Worm (Caenorhabditis elegans): Measurements from ENCODE around the gene K12H4.3.

Gene K12H4.3

DNA sequence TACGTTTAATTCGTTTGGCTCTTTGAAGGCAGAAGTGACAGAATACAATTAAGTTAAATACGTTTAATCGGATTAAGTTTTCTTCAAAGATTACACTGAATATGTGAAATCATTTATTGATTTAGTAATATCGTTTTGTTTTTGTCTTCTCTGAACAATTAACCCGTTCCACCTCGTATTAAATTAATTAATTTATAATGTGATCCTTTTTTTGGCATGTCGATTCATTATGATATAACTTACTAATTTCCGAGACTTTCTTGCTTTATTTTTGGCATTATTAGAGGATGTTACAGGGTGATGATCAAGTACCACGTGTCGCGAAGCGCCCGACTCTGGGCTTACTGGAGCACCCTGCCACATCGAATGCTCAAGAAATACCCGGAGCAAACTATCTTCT, 1.6 kb upstream of the K12H4.3 start, which contains the start of gene K12H4.5:
K12H4.5 (plus strand) TSS at position 301 of the 400 bp plus-strand sequence.
- no peak for TF ChIP-seq nhr-12 (tag; optimal IDR thresholded peaks at IDR 0.05)
- no peak for TF ChIP-seq fkh-4 (tag; optimal IDR thresholded peaks at IDR 0.05; ENCODE audit: borderline replicate concordance)
- no peak for TF ChIP-seq sptf-1 (tag; optimal IDR thresholded peaks at IDR 0.05)
- TF ChIP-seq unc-86 (tag; optimal IDR thresholded peaks at IDR 0.05) = no peak
- TF ChIP-seq nhr-11 (tag; optimal IDR thresholded peaks at IDR 0.05) = no peak
- no peak for TF ChIP-seq C16A3.4 (tag; optimal IDR thresholded peaks at IDR 0.05)
- no peak for TF ChIP-seq hpl-2 (GFP tag; optimal IDR thresholded peaks at IDR 0.05)
- no peak for TF ChIP-seq C34B4.2 (tag; optimal IDR thresholded peaks at IDR 0.05)
- no peak for TF ChIP-seq F16B12.6 (tag; optimal IDR thresholded peaks at IDR 0.05)
- TF ChIP-seq ces-1 (GFP tag; optimal IDR thresholded peaks at IDR 0.05) = no peak
- no peak for TF ChIP-seq lir-3 (tag; optimal IDR thresholded peaks at IDR 0.05; ENCODE audit: poor library complexity)
- no peak for TF ChIP-seq dsc-1 (tag; optimal IDR thresholded peaks at IDR 0.05)
- TF ChIP-seq unc-98 (GFP tag; IDR thresholded peaks at IDR 0.05) = no peak
- TF ChIP-seq lin-35 (GFP tag; optimal IDR thresholded peaks at IDR 0.05) = no peak
- TF ChIP-seq fos-1 (tag; optimal IDR thresholded peaks at IDR 0.05) = no peak
- TF ChIP-seq jun-1 (tag; optimal IDR thresholded peaks at IDR 0.05) = no peak
- TF ChIP-seq ceh-82 (tag; optimal IDR thresholded peaks at IDR 0.05) = no peak
- no peak for TF ChIP-seq efl-3 (GFP tag; optimal IDR thresholded peaks at IDR 0.05)
- no peak for TF ChIP-seq unc-30 (tag; optimal IDR thresholded peaks at IDR 0.05)

DNA sequence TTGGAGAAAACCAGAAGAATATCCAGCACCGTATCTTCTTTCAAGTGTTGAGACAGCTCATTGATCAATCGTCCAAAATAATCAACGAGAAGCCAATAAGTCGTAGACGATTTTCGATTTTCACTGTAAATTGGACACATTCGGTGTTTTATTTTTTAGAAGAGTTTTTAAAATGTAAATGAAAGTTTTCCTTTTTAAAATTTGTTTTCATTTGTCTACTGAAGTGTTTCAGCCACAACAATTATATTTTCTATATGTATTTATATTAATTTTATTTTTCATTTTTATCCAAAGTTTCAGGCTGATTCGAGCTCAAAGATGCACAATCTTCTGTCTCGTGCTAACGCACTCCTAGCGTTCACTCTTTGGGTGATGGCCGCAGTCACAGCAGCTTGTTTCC, 1.1 kb upstream of the K12H4.3 start, which contains the start of gene spcs-3:
spcs-3 (plus strand) TSS at position 301 of the 400 bp plus-strand sequence.
- TF ChIP-seq blmp-1 (tag; optimal IDR thresholded peaks at IDR 0.05) = no peak
- TF ChIP-seq lin-13 (GFP tag; optimal IDR thresholded peaks at IDR 0.05) = no peak
- no peak for TF ChIP-seq grh-1 (GFP tag; IDR thresholded peaks at IDR 0.05)
- no peak for TF ChIP-seq efl-3 (GFP tag; optimal IDR thresholded peaks at IDR 0.05)
- TF ChIP-seq lin-15B (tag; optimal IDR thresholded peaks at IDR 0.05) = no peak
- no peak for TF ChIP-seq nhr-85 (tag)
- no peak for TF ChIP-seq isw-1 (GFP tag; IDR thresholded peaks at IDR 0.05)
- TF ChIP-seq elt-2 (tag; optimal IDR thresholded peaks at IDR 0.05) = no peak
- TF ChIP-seq dsc-1 (tag; optimal IDR thresholded peaks at IDR 0.05) = no peak
- no peak for TF ChIP-seq nhr-90 (tag; optimal IDR thresholded peaks at IDR 0.05; ENCODE audit: poor library complexity)
- TF ChIP-seq F16B12.6 (tag; optimal IDR thresholded peaks at IDR 0.05) = no peak
- no peak for TF ChIP-seq elt-3 (tag; optimal IDR thresholded peaks at IDR 0.05)
- TF ChIP-seq mab-9 (GFP tag; IDR thresholded peaks at IDR 0.05) = no peak
- no peak for TF ChIP-seq nhr-47 (tag; optimal IDR thresholded peaks at IDR 0.05)
- no peak for TF ChIP-seq ztf-11 (tag; optimal IDR thresholded peaks at IDR 0.05)
- TF ChIP-seq egl-13 (tag; optimal IDR thresholded peaks at IDR 0.05) = no peak

DNA sequence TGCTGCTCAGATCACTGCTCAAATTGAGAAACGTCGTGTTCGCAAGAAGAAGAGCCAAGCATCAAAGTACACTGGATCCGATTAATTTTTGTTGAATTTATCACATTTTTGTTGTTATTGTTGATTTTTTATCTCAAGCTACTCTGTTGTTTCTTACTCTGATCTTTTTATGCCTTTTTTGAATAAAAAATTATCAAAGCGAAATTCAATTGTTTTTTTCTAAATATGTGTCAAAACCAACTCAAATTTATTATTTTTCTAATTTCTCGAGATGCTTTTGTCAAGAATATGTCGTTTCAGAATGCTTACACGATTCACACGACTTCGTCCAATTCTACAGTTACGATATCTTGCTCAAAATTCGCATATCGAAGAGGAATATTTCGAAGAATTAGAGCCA, 1.6 kb downstream of the K12H4.3 start, which contains the start of gene K12H4.2:
K12H4.2 (plus strand) TSS at position 301 of the 400 bp plus-strand sequence.
- TF ChIP-seq efl-1 (optimal IDR thresholded peaks at IDR 0.05) (no peak), efl-1 (GFP tag; optimal IDR thresholded peaks at IDR 0.05 in 1 of 2) (peak in 1 of 2 experiments; percentile 12), ceh-82 (tag; optimal IDR thresholded peaks at IDR 0.05) (no peak), lin-13 (GFP tag; optimal IDR thresholded peaks at IDR 0.05) (no peak)

DNA sequence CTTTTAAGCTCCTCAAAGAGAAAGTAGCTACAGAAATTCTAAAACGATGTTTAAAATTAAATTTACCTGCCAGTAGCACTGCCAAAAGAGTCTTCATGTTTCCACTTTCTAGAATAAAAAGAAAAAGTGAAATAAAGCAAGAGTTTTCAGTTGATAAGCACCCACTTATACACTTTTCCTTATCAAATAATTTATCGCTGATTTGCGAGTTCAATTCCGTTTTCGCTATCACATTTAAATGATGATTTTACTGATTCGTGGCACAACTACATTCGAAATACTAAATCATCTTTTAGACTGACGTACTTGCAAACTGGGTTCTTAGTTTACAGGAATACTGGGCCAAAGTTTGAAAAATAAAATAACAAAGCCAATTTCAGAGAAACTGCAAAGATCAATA, 5.1 kb downstream of the K12H4.3 start, which contains the start of gene K12H4.7:
K12H4.7 (minus strand) TSS at position 138 of the 400 bp plus-strand sequence.
- no peak for TF ChIP-seq hlh-4 (tag; optimal IDR thresholded peaks at IDR 0.05)
- no peak for TF ChIP-seq isw-1 (GFP tag; IDR thresholded peaks at IDR 0.05)
- no peak for TF ChIP-seq fkh-10 (GFP tag; optimal IDR thresholded peaks at IDR 0.05)
- TF ChIP-seq lin-15B (tag; optimal IDR thresholded peaks at IDR 0.05) = no peak
- no peak for TF ChIP-seq nhr-19 (GFP tag; conservative IDR thresholded peaks at IDR 0.05)
- peak; percentile 74 for TF ChIP-seq elt-2 (tag; optimal IDR thresholded peaks at IDR 0.05)
- TF ChIP-seq C34B4.2 (tag; optimal IDR thresholded peaks at IDR 0.05) = no peak
- no peak for TF ChIP-seq ceh-63 (GFP tag; optimal IDR thresholded peaks at IDR 0.05)
- peak; percentile 51 for TF ChIP-seq tlp-1 (tag; optimal IDR thresholded peaks at IDR 0.05)
- no peak for TF ChIP-seq dpl-1 (GFP tag; optimal IDR thresholded peaks at IDR 0.05)
- TF ChIP-seq unc-98 (GFP tag; IDR thresholded peaks at IDR 0.05) = no peak
- TF ChIP-seq unc-30 (tag; optimal IDR thresholded peaks at IDR 0.05) = no peak
- no peak for TF ChIP-seq mdl-1 (tag; optimal IDR thresholded peaks at IDR 0.05)
- no peak for TF ChIP-seq efl-1 (optimal IDR thresholded peaks at IDR 0.05)
- TF ChIP-seq efl-1 (GFP tag; optimal IDR thresholded peaks at IDR 0.05 in 1 of 2) = peak in 1 of 2 experiments; percentile 61
- no peak for TF ChIP-seq C16A3.4 (tag; optimal IDR thresholded peaks at IDR 0.05)
- TF ChIP-seq grh-1 (GFP tag; IDR thresholded peaks at IDR 0.05) = no peak
- TF ChIP-seq pqm-1 (tag; optimal IDR thresholded peaks at IDR 0.05) = peak; percentile 74
- TF ChIP-seq mef-2 (tag; optimal IDR thresholded peaks at IDR 0.05) = no peak
- TF ChIP-seq nhr-90 (tag; optimal IDR thresholded peaks at IDR 0.05; ENCODE audit: poor library complexity) = no peak
- no peak for TF ChIP-seq irx-1 (tag; optimal IDR thresholded peaks at IDR 0.05)
- no peak for TF ChIP-seq snu-23 (GFP tag; optimal IDR thresholded peaks at IDR 0.05)
- TF ChIP-seq ztf-11 (tag; optimal IDR thresholded peaks at IDR 0.05) = no peak
- TF ChIP-seq nhr-12 (tag; optimal IDR thresholded peaks at IDR 0.05) = no peak

All from whole organism, L1 larva.